Fruit fly (Drosophila melanogaster) whole organism, embryonic: ENCODE results near the gene PsGEF.

Source experiments
- BEAF-32 ChIP-seq: fragments of 200-800 bp; sonication (Bioruptor generic); optimal IDR thresholded peaks from 3 replicates; lab custom pipeline; 2017; ENCODE audit warnings: missing biosample characterization, missing genetic modification characterization, mild to moderate bottlenecking, moderate library complexity, missing genetic modification reagents
- Bdp1 ChIP-seq: fragments of 200-800 bp; sonication (Bioruptor generic); optimal IDR thresholded peaks from 3 replicates; lab custom pipeline; 2016; ENCODE audit warnings: missing biosample characterization, missing genetic modification characterization
- CG11560 ChIP-seq: fragments of 200-800 bp; sonication (Bioruptor generic); IDR thresholded peaks from 3 replicates; pipeline ENCODE4 v1.3.6; 2022; ENCODE audit warnings: missing biosample characterization, missing genetic modification characterization
- CG14710 ChIP-seq: fragments of 200-800 bp; sonication (Bioruptor generic); optimal IDR thresholded peaks from 3 replicates; lab custom pipeline; 2019; ENCODE audit warnings: missing biosample characterization, mild to moderate bottlenecking, missing genetic modification characterization, moderate library complexity
- CG15479 ChIP-seq: fragments of 200-800 bp; sonication (Bioruptor generic); optimal IDR thresholded peaks from 3 replicates; lab custom pipeline; 2019; ENCODE audit warnings: missing biosample characterization, mild to moderate bottlenecking, missing genetic modification characterization, moderate library complexity
- CG16815 ChIP-seq: fragments of 200-800 bp; sonication (Bioruptor generic); optimal IDR thresholded peaks from 3 replicates; lab custom pipeline; 2017; ENCODE audit warnings: missing biosample characterization, mild to moderate bottlenecking, missing genetic modification characterization
- CG18764 ChIP-seq: fragments of 200-800 bp; sonication (Bioruptor generic); optimal IDR thresholded peaks from 3 replicates; lab custom pipeline; 2016; ENCODE audit warnings: missing biosample characterization, missing genetic modification characterization
- CG2712 ChIP-seq: fragments of 200-800 bp; optimal IDR thresholded peaks from 3 replicates; lab custom pipeline; 2019; ENCODE audit warnings: missing biosample characterization, mild to moderate bottlenecking, missing genetic modification characterization, moderate library complexity
- CG2889 ChIP-seq: fragments of 200-800 bp; sonication (Bioruptor generic); IDR thresholded peaks from 3 replicates; pipeline ENCODE4 v1.3.6; 2022; ENCODE audit warnings: missing biosample characterization, missing genetic modification characterization
- CG3847 ChIP-seq: fragments of 200-800 bp; sonication (Bioruptor generic); IDR thresholded peaks from 2 replicates; pipeline ENCODE4 v1.3.6; 2022; ENCODE audit warnings: missing biosample characterization, missing genetic modification characterization
- CG42726 ChIP-seq: fragments of 200-800 bp; sonication (Bioruptor generic); IDR thresholded peaks from 2 replicates; pipeline ENCODE4 v1.3.6; 2022; ENCODE audit warnings: missing biosample characterization, missing genetic modification characterization; ENCODE audit not compliant: partially characterized antibody
- CG6854 ChIP-seq: fragments of 200-800 bp; sonication (Bioruptor generic); optimal IDR thresholded peaks from 3 replicates; lab custom pipeline; 2017; ENCODE audit warnings: missing biosample characterization, mild to moderate bottlenecking, missing genetic modification characterization
- CG7357 ChIP-seq: fragments of 200-800 bp; sonication (Bioruptor generic); IDR thresholded peaks from 3 replicates; pipeline ENCODE4 v1.3.6; 2022; ENCODE audit warnings: missing biosample characterization, missing genetic modification characterization
- CG8089 ChIP-seq: fragments of 200-800 bp; sonication (Bioruptor generic); optimal IDR thresholded peaks from 3 replicates; lab custom pipeline; 2016; ENCODE audit warnings: missing biosample characterization, missing genetic modification characterization
- CG8290 ChIP-seq, 3 experiments: fragments of 200-800 bp; sonication (Bioruptor generic); optimal IDR thresholded peaks; 2 replicates each; lab custom pipeline; 2016 to 2019; ENCODE audit warnings: missing biosample characterization in 3 of 3, missing genetic modification characterization in 3 of 3, mild to moderate bottlenecking in 2 of 3, moderate library complexity in 1 of 3
- CG9797 ChIP-seq: fragments of 200-800 bp; sonication (Bioruptor generic); optimal IDR thresholded peaks from 3 replicates; lab custom pipeline; 2018; ENCODE audit warnings: missing biosample characterization, mild to moderate bottlenecking, missing genetic modification characterization
- CTCF ChIP-seq: fragments of 200-800 bp; sonication (Bioruptor generic); optimal IDR thresholded peaks from 2 replicates; lab custom pipeline; 2017; ENCODE audit warnings: missing biosample characterization, mild to moderate bottlenecking, missing genetic modification characterization, moderate library complexity
- Chrac-16 ChIP-seq: fragments of 200-800 bp; sonication (Bioruptor generic); optimal IDR thresholded peaks from 3 replicates; lab custom pipeline; 2016; ENCODE audit warnings: missing biosample characterization, missing genetic modification characterization
- CkIIα-i1 ChIP-seq: fragments of 200-800 bp; sonication (Bioruptor generic); IDR thresholded peaks from 2 replicates; pipeline ENCODE4 v1.3.6; 2022; ENCODE audit warnings: missing biosample characterization, missing genetic modification characterization
- D19A ChIP-seq: fragments of 200-800 bp; optimal IDR thresholded peaks from 3 replicates; lab custom pipeline; 2019; ENCODE audit warnings: missing biosample characterization, mild to moderate bottlenecking, missing genetic modification characterization, moderate library complexity
- Hr78 ChIP-seq, 2 experiments: fragments of 200-800 bp in 1 of 2; fragments of >200 bp in 1 of 2; sonication (Bioruptor generic) in 1 of 2; optimal IDR thresholded peaks; 2 replicates each; lab custom pipeline; 2017 to 2019; ENCODE audit warnings: missing biosample characterization in 2 of 2, missing genetic modification characterization in 2 of 2, mild to moderate bottlenecking in 1 of 2, moderate library complexity in 1 of 2
- Lhr ChIP-seq: fragments of 200-800 bp; sonication (Bioruptor generic); optimal IDR thresholded peaks from 3 replicates; lab custom pipeline; 2017; ENCODE audit warnings: mild to moderate bottlenecking, missing biosample characterization, missing genetic modification reagents, missing genetic modification characterization
- Med ChIP-seq: fragments of 200-800 bp; sonication (Bioruptor generic); peaks from one replicate; lab custom pipeline; 2016; ENCODE audit warnings: missing biosample characterization, missing genetic modification characterization, mild to moderate bottlenecking, inconsistent platforms, moderate library complexity
- Oaz ChIP-seq: fragments of 200-800 bp; sonication (Bioruptor generic); IDR thresholded peaks from 2 replicates; pipeline ENCODE4 v1.3.6; 2022; ENCODE audit warnings: missing biosample characterization, missing genetic modification characterization
- Optix ChIP-seq: fragments of 200-800 bp; sonication (Bioruptor generic); IDR thresholded peaks from 3 replicates; pipeline ENCODE4 v1.3.6; 2022; ENCODE audit warnings: missing biosample characterization, missing genetic modification characterization
- Scr ChIP-seq: fragments of 200-800 bp; sonication (Bioruptor generic); IDR thresholded peaks from 2 replicates; pipeline ENCODE4 v1.3.6; 2022; ENCODE audit warnings: missing biosample characterization, missing genetic modification characterization; ENCODE audit not compliant: partially characterized antibody
- Sox100B ChIP-seq: fragments of 200-800 bp; sonication (Bioruptor generic); optimal IDR thresholded peaks from 3 replicates; lab custom pipeline; 2018; ENCODE audit warnings: missing biosample characterization, mild to moderate bottlenecking, missing genetic modification characterization
- Xbp1 ChIP-seq: fragments of 200-800 bp; sonication (Bioruptor generic); optimal IDR thresholded peaks from 3 replicates; lab custom pipeline; 2016; ENCODE audit warnings: missing biosample characterization, mild to moderate bottlenecking, missing genetic modification characterization
- abd-A ChIP-seq: fragments of 200-800 bp; sonication (Bioruptor generic); optimal IDR thresholded peaks from 3 replicates; lab custom pipeline; 2019; ENCODE audit warnings: missing biosample characterization, mild to moderate bottlenecking, missing genetic modification characterization, moderate library complexity
- ase ChIP-seq: fragments of 200-800 bp; sonication (Bioruptor generic); IDR thresholded peaks from 3 replicates; pipeline ENCODE4 v1.3.6; 2022; ENCODE audit warnings: missing biosample characterization, missing genetic modification characterization
- ci ChIP-seq: fragments of 200-800 bp; sonication (Bioruptor generic); IDR thresholded peaks from 3 replicates; pipeline ENCODE4 v1.3.6; 2022; ENCODE audit warnings: missing biosample characterization, missing genetic modification characterization
- fd102C ChIP-seq: fragments of 200-800 bp; sonication (Bioruptor generic); optimal IDR thresholded peaks from 2 replicates; lab custom pipeline; 2018; ENCODE audit warnings: missing biosample characterization, mild to moderate bottlenecking, missing genetic modification characterization, moderate library complexity
- gce ChIP-seq: fragments of 200-800 bp; sonication (Bioruptor generic); IDR thresholded peaks from 3 replicates; pipeline ENCODE4 v1.3.6; 2022; ENCODE audit warnings: missing biosample characterization, missing genetic modification characterization
- hbn ChIP-seq: fragments of 200-800 bp; sonication (Bioruptor generic); IDR thresholded peaks from 2 replicates; pipeline ENCODE4 v1.3.6; 2022; ENCODE audit warnings: missing biosample characterization, missing genetic modification characterization; ENCODE audit not compliant: partially characterized antibody
- insv ChIP-seq, 2 experiments: fragments of 200-800 bp; sonication (Bioruptor generic); optimal IDR thresholded peaks; 3 replicates each; lab custom pipeline; 2016 to 2018; ENCODE audit warnings: missing biosample characterization in 2 of 2, missing genetic modification characterization in 2 of 2
- inv ChIP-seq: fragments of 200-800 bp; sonication (Bioruptor generic); IDR thresholded peaks from 2 replicates; pipeline ENCODE4 v1.3.6; 2022; ENCODE audit warnings: missing biosample characterization, missing genetic modification characterization; ENCODE audit not compliant: partially characterized antibody
- kay ChIP-seq: fragments of 200-800 bp; sonication (Bioruptor generic); optimal IDR thresholded peaks from 2 replicates; lab custom pipeline; 2016; ENCODE audit warnings: missing biosample characterization, missing genetic modification characterization
- lilli ChIP-seq: fragments of 200-800 bp; sonication (Bioruptor generic); optimal IDR thresholded peaks from 3 replicates; lab custom pipeline; 2016; ENCODE audit warnings: missing biosample characterization, missing genetic modification characterization
- lov ChIP-seq, 2 experiments: fragments of 200-800 bp in 1 of 2; fragments of >200 bp in 1 of 2; sonication (Bioruptor generic) in 1 of 2; IDR thresholded peaks in 1 of 2; optimal IDR thresholded peaks in 1 of 2; 2 replicates in 1 of 2; 3 replicates in 1 of 2; pipeline versions ENCODE4 v1.3.6 to Lab custom; 2017 to 2022; ENCODE audit warnings: missing biosample characterization in 1 of 2, missing genetic modification characterization in 1 of 2
- otp ChIP-seq: fragments of 200-800 bp; sonication (Bioruptor generic); IDR thresholded peaks from 3 replicates; pipeline ENCODE4, ENCODE4 v1.3.6; 2022; ENCODE audit warnings: missing biosample characterization, missing genetic modification characterization
- pfk ChIP-seq: fragments of 200-800 bp; sonication (Bioruptor generic); optimal IDR thresholded peaks from 2 replicates; lab custom pipeline; 2018; ENCODE audit warnings: missing biosample characterization, mild to moderate bottlenecking, missing genetic modification characterization, moderate library complexity
- pho ChIP-seq: fragments of 200-800 bp; sonication (Bioruptor generic); optimal IDR thresholded peaks from 2 replicates; lab custom pipeline; 2016; ENCODE audit warnings: missing biosample characterization, missing genetic modification characterization
- phol ChIP-seq: fragments of 200-800 bp; sonication (Bioruptor generic); optimal IDR thresholded peaks from 3 replicates; lab custom pipeline; 2018; ENCODE audit warnings: missing biosample characterization, mild to moderate bottlenecking, missing genetic modification characterization, moderate library complexity
- pita ChIP-seq: fragments of 200-800 bp; sonication (Bioruptor generic); optimal IDR thresholded peaks from 2 replicates; lab custom pipeline; 2017; ENCODE audit warnings: missing biosample characterization, mild to moderate bottlenecking, missing genetic modification characterization
- pzg ChIP-seq: fragments of 200-800 bp; sonication (Bioruptor generic); optimal IDR thresholded peaks from 3 replicates; lab custom pipeline; 2018; ENCODE audit warnings: missing biosample characterization, mild to moderate bottlenecking, missing genetic modification characterization, moderate library complexity
- sens ChIP-seq: fragments of 200-800 bp; sonication (Bioruptor generic); peaks from one replicate; lab custom pipeline; 2016; ENCODE audit warnings: missing biosample characterization, missing genetic modification characterization
- shn ChIP-seq: fragments of 200-800 bp; sonication (Bioruptor generic); optimal IDR thresholded peaks from 3 replicates; lab custom pipeline; 2016; ENCODE audit warnings: missing biosample characterization, missing genetic modification characterization
- sna ChIP-seq: fragments of 200-800 bp; sonication (Bioruptor generic); IDR thresholded peaks from 2 replicates; pipeline ENCODE4 v1.3.6; 2022; ENCODE audit warnings: missing biosample characterization, missing genetic modification characterization; ENCODE audit not compliant: partially characterized antibody
- tap ChIP-seq: fragments of 200-800 bp; optimal IDR thresholded peaks from 3 replicates; lab custom pipeline; 2019; ENCODE audit warnings: missing biosample characterization, mild to moderate bottlenecking, missing genetic modification characterization, moderate library complexity
- unc-4 ChIP-seq: fragments of 200-800 bp; sonication (Bioruptor generic); IDR thresholded peaks from 2 replicates; pipeline ENCODE4 v1.3.6; 2022; ENCODE audit warnings: missing biosample characterization, missing genetic modification characterization; ENCODE audit not compliant: partially characterized antibody

Gene PsGEF

dm6 chrX:2419518-2419917 is 32.1 kb upstream of the PsGEF start (continued):
- TF ChIP-seq pita (GFP tag; lab: Kevin White, UChicago): peak; percentile 88
- TF ChIP-seq CG18764 (GFP tag; lab: Kevin White, UChicago): no peak
- no peak for TF ChIP-seq Chrac-16 (GFP tag; lab: Kevin White, UChicago)
- TF ChIP-seq unc-4 (GFP tag; lab: Robert Waterston, UW): peak; percentile 27; the same call in 1 of the 2 replicates
- TF ChIP-seq gce: no peak
- TF ChIP-seq fd102C: no peak
- no peak for TF ChIP-seq CG8089 (GFP tag; lab: Kevin White, UChicago)
- TF ChIP-seq lov (optimal IDR thresholded peaks at IDR 0.05; lab: Kevin White, UChicago): no peak
- no peak for TF ChIP-seq lov (GFP tag; IDR thresholded peaks at IDR 0.05; lab: Robert Waterston, UW)
- 0 out of 2 replicates have a peak, but pooled peaks have one; percentile 8 for TF ChIP-seq Scr
- TF ChIP-seq sens (GFP tag; lab: Kevin White, UChicago): peak; percentile 5
- no peak for TF ChIP-seq kay
- TF ChIP-seq ci (GFP tag; lab: Robert Waterston, UW): no peak
- no peak for TF ChIP-seq CG6854
- peak; percentile 2 for TF ChIP-seq BEAF-32 (GFP tag; lab: Kevin White, UChicago)
- no peak for TF ChIP-seq CG3847 (GFP tag; lab: Robert Waterston, UW)
- TF ChIP-seq CG11560 (tag; lab: Robert Waterston, UW): peak; percentile 96
- TF ChIP-seq Sox100B (GFP tag; lab: Kevin White, UChicago): no peak
- TF ChIP-seq abd-A (tag; lab: Kevin White, UChicago): no peak
- no peak for TF ChIP-seq tap (tag; lab: Kevin White, UChicago)
- TF ChIP-seq CG2712 (tag; lab: Kevin White, UChicago): peak; percentile 21
- peak; percentile 61 for TF ChIP-seq Lhr (GFP tag; lab: Kevin White, UChicago)
- peak; percentile 21 for TF ChIP-seq CG15479 (GFP tag; lab: Kevin White, UChicago)
- TF ChIP-seq Optix (GFP tag; lab: Robert Waterston, UW): no peak
- TF ChIP-seq pzg: peak; percentile 22
- no peak for TF ChIP-seq pfk (GFP tag; lab: Kevin White, UChicago)
- TF ChIP-seq otp (GFP tag; lab: Robert Waterston, UW): no peak
- TF ChIP-seq pho (GFP tag; lab: Kevin White, UChicago): no peak
- TF ChIP-seq CG16815 (GFP tag; lab: Kevin White, UChicago): no peak
- no peak for TF ChIP-seq shn (GFP tag; lab: Kevin White, UChicago)
- no peak for TF ChIP-seq Med (GFP tag; lab: Kevin White, UChicago)
- TF ChIP-seq hbn: no peak
- TF ChIP-seq CG9797 (GFP tag; lab: Kevin White, UChicago): no peak
- no peak for TF ChIP-seq CkIIα-i1
- no peak for TF ChIP-seq sna (GFP tag; lab: Robert Waterston, UW)
- TF ChIP-seq CG42726 (GFP tag; lab: Robert Waterston, UW): peak; percentile 65
- TF ChIP-seq Hr78 (GFP tag; optimal IDR thresholded peaks at IDR 0.05; lab: Kevin White, UChicago): no peak
- TF ChIP-seq Oaz: no peak
- peak; percentile 89 for TF ChIP-seq CTCF (GFP tag; lab: Kevin White, UChicago)
- peak; percentile 7 for TF ChIP-seq phol (tag; lab: Kevin White, UChicago)
- TF ChIP-seq CG14710 (tag; lab: Kevin White, UChicago): peak; percentile 36
- no peak for TF ChIP-seq CG2889 (GFP tag; lab: Robert Waterston, UW)
- TF ChIP-seq D19A (tag; lab: Kevin White, UChicago): no peak
- peak in 1 of 2 experiments; percentile 94 for TF ChIP-seq insv (GFP tag; optimal IDR thresholded peaks at IDR 0.05; lab: Kevin White, UChicago)
- TF ChIP-seq lilli (GFP tag; lab: Kevin White, UChicago): no peak
- no peak for TF ChIP-seq Xbp1 (GFP tag; lab: Kevin White, UChicago)
- no peak for TF ChIP-seq Bdp1 (GFP tag; lab: Kevin White, UChicago)
- TF ChIP-seq CG8290 (GFP tag; optimal IDR thresholded peaks at IDR 0.05; lab: Kevin White, UChicago): peak; percentile 77
- no peak for TF ChIP-seq CG8290 (tag; optimal IDR thresholded peaks at IDR 0.05; lab: Kevin White, UChicago)
- no peak for TF ChIP-seq ase (GFP tag; lab: Robert Waterston, UW)
- peak; percentile 39; the same call in 1 of the 3 replicates for TF ChIP-seq CG7357 (GFP tag; lab: Robert Waterston, UW)
- no peak for TF ChIP-seq inv (GFP tag; lab: Robert Waterston, UW)
